Fruit fly (Drosophila melanogaster) whole organism: ENCODE measurements around the gene Ids.

Experiments used
- CG8478 ChIP-seq: fragments of >200 bp; optimal IDR thresholded peaks from 2 replicates; lab custom pipeline; 2018; ENCODE audit warnings: inconsistent platforms
- Dll ChIP-seq: fragments of >200 bp; optimal IDR thresholded peaks from 2 replicates; lab custom pipeline; 2017
- EcR ChIP-seq, 2 experiments: fragments of >200 bp; optimal IDR thresholded peaks; 2 replicates each; lab custom pipeline; 2017; ENCODE audit warnings: missing biosample characterization in 2 of 2, missing genetic modification characterization in 2 of 2, missing genetic modification reagents in 2 of 2
- pan ChIP-seq: fragments of >200 bp; optimal IDR thresholded peaks from 2 replicates; lab custom pipeline; 2017
- psq ChIP-seq: fragments of >200 bp; optimal IDR thresholded peaks from 2 replicates; lab custom pipeline; 2017
- usp ChIP-seq: fragments of >200 bp; optimal IDR thresholded peaks from 2 replicates; lab custom pipeline; 2017; ENCODE audit warnings: missing biosample characterization, missing genetic modification characterization, mixed read lengths

Ids gene

dm6 chr3L:3388708-3389665 lies 10.9 kb downstream of the Ids start:
- TF ChIP-seq EcR (GFP tag; optimal IDR thresholded peaks at IDR 0.05; lab: Kevin White, UChicago) (no peak), CG8478 (no peak), usp (GFP tag; lab: Kevin White, UChicago) (no peak), Dll (lab: Kevin White, UChicago) (no peak), pan (lab: Kevin White, UChicago) (no peak), psq (lab: Kevin White, UChicago) (no peak)

- TF ChIP-seq CG8478: no peak
- no peak for TF ChIP-seq Dll (lab: Kevin White, UChicago)
- no peak for TF ChIP-seq pan (lab: Kevin White, UChicago)
- TF ChIP-seq usp (GFP tag; lab: Kevin White, UChicago): no peak
- no peak for TF ChIP-seq psq (lab: Kevin White, UChicago)
- TF ChIP-seq EcR (GFP tag; optimal IDR thresholded peaks at IDR 0.05; lab: Kevin White, UChicago): no peak
These were observed 11.6 kb downstream of the Ids start for dm6 chr3L:3389666-3390059.

dm6 chr3L:3390525-3390924 lies 12.5 kb downstream of the Ids start:
- TF ChIP-seq pan (lab: Kevin White, UChicago) (no peak), CG8478 (no peak), EcR (GFP tag; optimal IDR thresholded peaks at IDR 0.05; lab: Kevin White, UChicago) (no peak), Dll (lab: Kevin White, UChicago) (no peak), usp (GFP tag; lab: Kevin White, UChicago) (no peak), psq (lab: Kevin White, UChicago) (no peak)

- TF ChIP-seq psq (lab: Kevin White, UChicago) (no peak), Dll (lab: Kevin White, UChicago) (no peak), usp (GFP tag; lab: Kevin White, UChicago) (no peak), CG8478 (no peak), pan (lab: Kevin White, UChicago) (no peak), EcR (GFP tag; optimal IDR thresholded peaks at IDR 0.05; lab: Kevin White, UChicago) (no peak)
These were observed 13.8 kb downstream of the Ids start for dm6 chr3L:3391871-3392270.

- TF ChIP-seq usp (GFP tag; lab: Kevin White, UChicago) (no peak), Dll (lab: Kevin White, UChicago) (no peak), EcR (GFP tag; optimal IDR thresholded peaks at IDR 0.05; lab: Kevin White, UChicago) (peak in 1 of 2 experiments; percentile 94)
These were observed 16.1 kb downstream of the Ids start for dm6 chr3L:3393951-3394834.

- peak in 1 of 2 experiments; percentile 62 for TF ChIP-seq EcR (GFP tag; optimal IDR thresholded peaks at IDR 0.05; lab: Kevin White, UChicago)
- no peak for TF ChIP-seq Dll (lab: Kevin White, UChicago)
- peak; percentile 95 for TF ChIP-seq pan (lab: Kevin White, UChicago)
- TF ChIP-seq psq (lab: Kevin White, UChicago): no peak
- TF ChIP-seq CG8478: no peak
These were observed 17.0 kb downstream of the Ids start for dm6 chr3L:3394854-3395723.

- TF ChIP-seq pan (lab: Kevin White, UChicago): no peak
- no peak for TF ChIP-seq EcR (GFP tag; optimal IDR thresholded peaks at IDR 0.05; lab: Kevin White, UChicago)
- no peak for TF ChIP-seq psq (lab: Kevin White, UChicago)
- no peak for TF ChIP-seq usp (GFP tag; lab: Kevin White, UChicago)
- TF ChIP-seq Dll (lab: Kevin White, UChicago): no peak
- no peak for TF ChIP-seq CG8478
These were observed 18.0 kb downstream of the Ids start for dm6 chr3L:3396056-3396455.

dm6 chr3L:3397309-3397821 lies 19.3 kb downstream of the Ids start:
- no peak for TF ChIP-seq usp (GFP tag; lab: Kevin White, UChicago)
- no peak for TF ChIP-seq Dll (lab: Kevin White, UChicago)
- TF ChIP-seq psq (lab: Kevin White, UChicago): no peak
- TF ChIP-seq EcR (GFP tag; optimal IDR thresholded peaks at IDR 0.05; lab: Kevin White, UChicago): no peak
- no peak for TF ChIP-seq CG8478
- no peak for TF ChIP-seq pan (lab: Kevin White, UChicago)

- TF ChIP-seq Dll (lab: Kevin White, UChicago): no peak
- no peak for TF ChIP-seq EcR (GFP tag; optimal IDR thresholded peaks at IDR 0.05; lab: Kevin White, UChicago)
These were observed 19.8 kb downstream of the Ids start for dm6 chr3L:3397849-3398248.

- no peak for TF ChIP-seq CG8478
- TF ChIP-seq Dll (lab: Kevin White, UChicago): no peak
- TF ChIP-seq EcR (GFP tag; optimal IDR thresholded peaks at IDR 0.05; lab: Kevin White, UChicago): no peak
- no peak for TF ChIP-seq usp (GFP tag; lab: Kevin White, UChicago)
- no peak for TF ChIP-seq pan (lab: Kevin White, UChicago)
- TF ChIP-seq psq (lab: Kevin White, UChicago): no peak
These were observed 20.4 kb downstream of the Ids start for dm6 chr3L:3398496-3398895.
